Worm (Caenorhabditis elegans) whole organism, late embryonic: ENCODE measurements around the gene cal-5.

Experiments used
- C08G9.2 ChIP-seq: sonication (generic microtip); optimal IDR thresholded peaks from 2 replicates; lab custom pipeline; 2016; ENCODE audit warnings: mild to moderate bottlenecking, missing genetic modification characterization, moderate library complexity, missing compliant biosample characterization
- C38D4.7 ChIP-seq: fragments of 200-800 bp; sonication (Bioruptor generic); optimal IDR thresholded peaks from 2 replicates; lab custom pipeline; 2018; ENCODE audit warnings: mild to moderate bottlenecking, missing genetic modification characterization, moderate library complexity, missing compliant biosample characterization
- F13H6.1 ChIP-seq: sonication (generic microtip); optimal IDR thresholded peaks from 2 replicates; lab custom pipeline; 2016; ENCODE audit warnings: missing genetic modification characterization, missing compliant biosample characterization
- K02D7.2 ChIP-seq: sonication (generic microtip); optimal IDR thresholded peaks from 2 replicates; lab custom pipeline; 2017; ENCODE audit warnings: mild to moderate bottlenecking, missing genetic modification characterization, missing compliant biosample characterization
- K09A11.1 ChIP-seq: sonication (generic microtip); optimal IDR thresholded peaks from 2 replicates; lab custom pipeline; 2017; ENCODE audit warnings: antibody characterized with exemption, mild to moderate bottlenecking, missing genetic modification characterization, missing compliant biosample characterization; ENCODE audit not compliant: insufficient read depth
- Y22D7AL.16 ChIP-seq: sonication (generic microtip); optimal IDR thresholded peaks from 2 replicates; lab custom pipeline; 2016; ENCODE audit warnings: missing genetic modification characterization, missing compliant biosample characterization
- ahr-1 ChIP-seq: sonication (generic microtip); optimal IDR thresholded peaks from 2 replicates; lab custom pipeline; 2016; ENCODE audit warnings: missing genetic modification characterization, missing compliant biosample characterization
- ceh-14 ChIP-seq: sonication (generic microtip); optimal IDR thresholded peaks from 2 replicates; lab custom pipeline; 2016; ENCODE audit warnings: missing genotype, missing genetic modification characterization, missing compliant biosample characterization
- ceh-19 ChIP-seq: fragments of 200-800 bp; sonication (Bioruptor generic); optimal IDR thresholded peaks from 2 replicates; lab custom pipeline; 2018; ENCODE audit warnings: mild to moderate bottlenecking, missing genetic modification characterization, missing compliant biosample characterization
- ceh-24 ChIP-seq: sonication (generic microtip); optimal IDR thresholded peaks from 2 replicates; lab custom pipeline; 2016; ENCODE audit warnings: mild to moderate bottlenecking, missing genetic modification characterization, missing compliant biosample characterization
- ceh-30 ChIP-seq: fragments of 150-350 bp; optimal IDR thresholded peaks from 2 replicates; lab custom pipeline; 2014; ENCODE audit warnings: missing biosample characterization, missing genetic modification characterization
- ceh-31 ChIP-seq: sonication (generic microtip); optimal IDR thresholded peaks from 2 replicates; lab custom pipeline; 2016; ENCODE audit warnings: missing genetic modification characterization, missing compliant biosample characterization
- ceh-45 ChIP-seq: fragments of 200-800 bp; sonication (Bioruptor generic); IDR thresholded peaks from 2 replicates; pipeline ENCODE4 v1.3.6; 2022; ENCODE audit warnings: missing genetic modification reagents, missing genetic modification characterization, missing compliant biosample characterization
- ceh-9 ChIP-seq: sonication (generic microtip); optimal IDR thresholded peaks from 2 replicates; lab custom pipeline; 2016; ENCODE audit warnings: mild to moderate bottlenecking, missing genetic modification characterization, inconsistent platforms, missing compliant biosample characterization
- che-1 ChIP-seq: sonication (generic microtip); optimal IDR thresholded peaks from 2 replicates; lab custom pipeline; 2016; ENCODE audit warnings: mild to moderate bottlenecking, missing genetic modification characterization, missing compliant biosample characterization
- elt-2 ChIP-seq: sonication (generic microtip); optimal IDR thresholded peaks from 2 replicates; lab custom pipeline; 2016; ENCODE audit warnings: missing genetic modification reagents, missing genetic modification characterization, missing compliant biosample characterization
- elt-4 ChIP-seq: sonication (generic microtip); optimal IDR thresholded peaks from 2 replicates; lab custom pipeline; 2016; ENCODE audit warnings: missing genetic modification characterization, missing compliant biosample characterization
- ets-4 ChIP-seq: sonication (generic microtip); optimal IDR thresholded peaks from 2 replicates; lab custom pipeline; 2016; ENCODE audit warnings: missing genetic modification characterization, missing compliant biosample characterization
- eyg-1 ChIP-seq: sonication (generic microtip); optimal IDR thresholded peaks from 2 replicates; lab custom pipeline; 2016; ENCODE audit warnings: missing genotype, missing genetic modification characterization, missing compliant biosample characterization
- fax-1 ChIP-seq: sonication (generic microtip); optimal IDR thresholded peaks from 2 replicates; lab custom pipeline; 2016; ENCODE audit warnings: missing genotype, missing genetic modification characterization, missing compliant biosample characterization
- fkh-10 ChIP-seq: fragments of 150-350 bp; optimal IDR thresholded peaks from 2 replicates; lab custom pipeline; 2014; ENCODE audit warnings: missing biosample characterization, missing genetic modification reagents, missing genetic modification characterization
- hlh-13 ChIP-seq: fragments of 200-800 bp; sonication (Bioruptor generic); optimal IDR thresholded peaks from 2 replicates; lab custom pipeline; 2018; ENCODE audit warnings: mild to moderate bottlenecking, missing genetic modification characterization, missing compliant biosample characterization
- hlh-15 ChIP-seq: sonication (generic microtip); optimal IDR thresholded peaks from 2 replicates; lab custom pipeline; 2016; ENCODE audit warnings: missing genetic modification characterization, missing compliant biosample characterization
- hlh-30 ChIP-seq: sonication (generic microtip); optimal IDR thresholded peaks from 2 replicates; lab custom pipeline; 2017; ENCODE audit warnings: antibody characterized with exemption, missing genetic modification characterization, missing compliant biosample characterization; ENCODE audit not compliant: insufficient read depth
- hlh-6 ChIP-seq: sonication (generic microtip); optimal IDR thresholded peaks from 2 replicates; lab custom pipeline; 2016; ENCODE audit warnings: missing genotype, missing genetic modification characterization, missing compliant biosample characterization
- hlh-8 ChIP-seq: sonication (generic microtip); optimal IDR thresholded peaks from 2 replicates; lab custom pipeline; 2016; ENCODE audit warnings: missing genotype, missing genetic modification characterization, missing compliant biosample characterization
- lim-6 ChIP-seq: sonication (generic microtip); optimal IDR thresholded peaks from 2 replicates; lab custom pipeline; 2016; ENCODE audit warnings: missing genetic modification characterization, missing compliant biosample characterization
- lin-11 ChIP-seq: fragments of 200-800 bp; sonication (Bioruptor generic); optimal IDR thresholded peaks from 2 replicates; lab custom pipeline; 2018; ENCODE audit warnings: mild to moderate bottlenecking, missing genetic modification characterization, missing compliant biosample characterization
- madf-2 ChIP-seq: sonication (generic microtip); optimal IDR thresholded peaks from 2 replicates; lab custom pipeline; 2017; ENCODE audit warnings: missing genetic modification characterization, missing compliant biosample characterization
- nfya-1 ChIP-seq: sonication (generic microtip); optimal IDR thresholded peaks from 2 replicates; lab custom pipeline; 2017; ENCODE audit warnings: missing genetic modification characterization, mild to moderate bottlenecking, missing compliant biosample characterization, antibody characterized with exemption, moderate library complexity
- nhr-11 ChIP-seq: fragments of 150-350 bp; optimal IDR thresholded peaks from 2 replicates; lab custom pipeline; 2014; ENCODE audit warnings: missing biosample characterization, missing genetic modification characterization
- npax-4 ChIP-seq: sonication (generic microtip); optimal IDR thresholded peaks from 2 replicates; lab custom pipeline; 2016; ENCODE audit warnings: missing genetic modification characterization, missing compliant biosample characterization
- odd-2 ChIP-seq: sonication (generic microtip); optimal IDR thresholded peaks from 2 replicates; lab custom pipeline; 2017; ENCODE audit warnings: antibody characterized with exemption, mild to moderate bottlenecking, missing genetic modification characterization, missing compliant biosample characterization
- pag-3 ChIP-seq: sonication (generic microtip); optimal IDR thresholded peaks from 2 replicates; lab custom pipeline; 2016; ENCODE audit warnings: missing compliant biosample characterization, missing genetic modification characterization, borderline replicate concordance
- pat-9 ChIP-seq: fragments of 200-800 bp; sonication (Bioruptor generic); optimal IDR thresholded peaks from 2 replicates; lab custom pipeline; 2018; ENCODE audit warnings: mild to moderate bottlenecking, missing genetic modification characterization, moderate library complexity, missing compliant biosample characterization
- pax-1 ChIP-seq: fragments of 150-350 bp; optimal IDR thresholded peaks from 2 replicates; lab custom pipeline; 2014; ENCODE audit warnings: missing biosample characterization, missing genetic modification characterization
- pha-2 ChIP-seq: sonication (generic microtip); optimal IDR thresholded peaks from 2 replicates; lab custom pipeline; 2017; ENCODE audit warnings: mild to moderate bottlenecking, missing genetic modification characterization, missing compliant biosample characterization
- pha-4 ChIP-seq: fragments of 150-350 bp; optimal IDR thresholded peaks from 2 replicates; lab custom pipeline; 2018; ENCODE audit warnings: missing biosample characterization, missing genetic modification reagents, missing genetic modification characterization
- pqm-1 ChIP-seq: sonication (generic microtip); optimal IDR thresholded peaks from 2 replicates; lab custom pipeline; 2016; ENCODE audit warnings: missing genetic modification characterization, missing compliant biosample characterization
- pros-1 ChIP-seq: fragments of 150-350 bp; optimal IDR thresholded peaks from 2 replicates; lab custom pipeline; 2014; ENCODE audit warnings: missing biosample characterization, missing genetic modification reagents, missing genetic modification characterization
- ref-2 ChIP-seq: sonication (generic microtip); optimal IDR thresholded peaks from 2 replicates; lab custom pipeline; 2016; ENCODE audit warnings: missing genetic modification characterization, missing compliant biosample characterization
- rnt-1 ChIP-seq: sonication (generic microtip); optimal IDR thresholded peaks from 2 replicates; lab custom pipeline; 2016; ENCODE audit warnings: missing genetic modification characterization, missing compliant biosample characterization
- sdc-2 ChIP-seq: sonication (generic microtip); optimal IDR thresholded peaks from 2 replicates; lab custom pipeline; 2016; ENCODE audit warnings: missing genotype, missing genetic modification characterization, missing compliant biosample characterization
- sox-2 ChIP-seq: fragments of 200-800 bp; sonication (Bioruptor generic); IDR thresholded peaks from 2 replicates; pipeline ENCODE4 v1.3.6; 2022; ENCODE audit warnings: missing genetic modification reagents, missing genetic modification characterization, missing compliant biosample characterization
- sox-4 ChIP-seq: sonication (generic microtip); optimal IDR thresholded peaks from 2 replicates; lab custom pipeline; 2017; ENCODE audit warnings: mild to moderate bottlenecking, missing genetic modification characterization, inconsistent platforms, missing compliant biosample characterization
- tbx-2 ChIP-seq: sonication (generic microtip); optimal IDR thresholded peaks from 2 replicates; lab custom pipeline; 2016; ENCODE audit warnings: missing genetic modification characterization, missing compliant biosample characterization
- ttx-3 ChIP-seq: sonication (generic microtip); optimal IDR thresholded peaks from 2 replicates; lab custom pipeline; 2016; ENCODE audit warnings: missing genetic modification reagents, missing genetic modification characterization, missing compliant biosample characterization
- unc-3 ChIP-seq, 2 experiments: fragments of 200-800 bp in 1 of 2; sonication (Bioruptor generic) in 1 of 2; sonication (generic microtip) in 1 of 2; conservative IDR thresholded peaks in 1 of 2; optimal IDR thresholded peaks in 1 of 2; 2 replicates each; pipeline versions ENCODE4 v1.3.6 to Lab custom; 2016 to 2022; ENCODE audit warnings: missing compliant biosample characterization in 2 of 2, missing genetic modification characterization in 2 of 2, missing genetic modification reagents in 1 of 2
- unc-42 ChIP-seq: sonication (generic microtip); optimal IDR thresholded peaks from 2 replicates; lab custom pipeline; 2016; ENCODE audit warnings: missing genotype, missing genetic modification characterization, missing compliant biosample characterization
- unc-55 ChIP-seq: sonication (generic microtip); optimal IDR thresholded peaks from 2 replicates; lab custom pipeline; 2017; ENCODE audit warnings: missing biosample characterization, missing genetic modification reagents, missing genetic modification characterization
- unc-86 ChIP-seq: sonication (generic microtip); optimal IDR thresholded peaks from 2 replicates; lab custom pipeline; 2016; ENCODE audit warnings: missing genetic modification characterization, missing compliant biosample characterization
- ztf-16 ChIP-seq: sonication (generic microtip); optimal IDR thresholded peaks from 2 replicates; lab custom pipeline; 2017; ENCODE audit warnings: missing genetic modification characterization, missing compliant biosample characterization

The cal-5 gene

DNA sequence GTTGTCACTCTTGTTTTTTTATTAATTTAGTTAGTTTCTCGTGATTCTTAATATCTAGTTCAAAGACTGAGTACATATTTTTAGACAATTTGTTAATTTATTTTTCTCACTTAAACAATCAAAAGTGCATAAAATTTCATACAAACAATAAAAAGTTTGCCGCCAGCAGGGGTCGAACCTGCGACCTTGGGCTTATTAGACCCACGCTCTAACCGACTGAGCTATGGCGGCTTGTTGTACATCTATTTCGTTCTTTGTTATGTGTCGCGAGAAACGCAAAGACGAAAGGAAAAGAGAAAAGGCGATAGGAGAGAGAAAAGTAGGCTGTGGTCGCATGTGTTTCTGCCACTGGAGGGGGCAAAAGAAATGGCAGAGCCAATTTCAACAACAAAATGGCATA lies 7.7 kb upstream of the cal-5 start:
- TF ChIP-seq ets-4 (tag; lab: Kevin White, UChicago) (peak; percentile 57), ceh-9 (peak; percentile 83), unc-86 (peak; percentile 94), odd-2 (peak; percentile 71), hlh-6 (peak; percentile 95), eyg-1 (peak; percentile 88), ref-2 (tag; lab: Kevin White, UChicago) (peak; percentile 94), sdc-2 (tag; lab: Kevin White, UChicago) (peak; percentile 91), hlh-30 (tag; lab: Kevin White, UChicago) (peak; percentile 68), F13H6.1 (peak; percentile 96), che-1 (peak; percentile 92), pax-1 (tag; lab: Kevin White, UChicago) (peak; percentile 5), hlh-15 (tag; lab: Kevin White, UChicago) (peak; percentile 88), nfya-1 (tag; lab: Kevin White, UChicago) (peak; percentile 85), fax-1 (tag; lab: Kevin White, UChicago) (peak; percentile 92), pag-3 (peak; percentile 90), ztf-16 (tag; lab: Kevin White, UChicago) (peak; percentile 89), pha-4 (tag; lab: Kevin White, UChicago) (no peak), rnt-1 (tag; lab: Kevin White, UChicago) (peak; percentile 93), fkh-10 (GFP tag; lab: Kevin White, UChicago) (peak; percentile 13), unc-42 (tag; lab: Kevin White, UChicago) (peak; percentile 92), pros-1 (tag; lab: Kevin White, UChicago) (peak; percentile 70), K09A11.1 (peak; percentile 89), unc-55 (GFP tag; lab: Kevin White, UChicago) (peak; percentile 23), sox-2 (GFP tag; lab: Robert Waterston, UW) (peak; percentile 93), elt-2 (tag; lab: Kevin White, UChicago) (peak; percentile 97), sox-4 (tag; lab: Kevin White, UChicago) (peak; percentile 96), madf-2 (tag; lab: Kevin White, UChicago) (peak; percentile 92), ceh-30 (tag; lab: Kevin White, UChicago) (peak; percentile 94), ttx-3 (tag; lab: Kevin White, UChicago) (peak; percentile 96), pat-9 (peak; percentile 94), nhr-11 (tag; lab: Kevin White, UChicago) (no peak), hlh-8 (tag; lab: Kevin White, UChicago) (peak; percentile 84), elt-4 (tag; lab: Kevin White, UChicago) (peak; percentile 74), ceh-24 (tag; lab: Kevin White, UChicago) (peak; percentile 87), unc-3 (GFP tag; conservative IDR thresholded peaks at IDR 0.05; lab: Robert Waterston, UW) (peak; percentile 94), unc-3 (tag; optimal IDR thresholded peaks at IDR 0.05; lab: Kevin White, UChicago) (peak; percentile 90), tbx-2 (tag; lab: Kevin White, UChicago) (peak; percentile 96), lim-6 (tag; lab: Kevin White, UChicago) (peak; percentile 91), npax-4 (tag; lab: Kevin White, UChicago) (peak; percentile 88), Y22D7AL.16 (peak; percentile 95), C08G9.2 (tag; lab: Kevin White, UChicago) (peak; percentile 88), pqm-1 (tag; lab: Kevin White, UChicago) (peak; percentile 76), ceh-45 (peak; percentile 84), ceh-31 (peak; percentile 91), lin-11 (tag; lab: Kevin White, UChicago) (peak; percentile 92), pha-2 (peak; percentile 95), ceh-14 (tag; lab: Kevin White, UChicago) (peak; percentile 97), ceh-19 (GFP tag; lab: Kevin White, UChicago) (peak; percentile 97), C38D4.7 (GFP tag; lab: Kevin White, UChicago) (peak; percentile 91), K02D7.2 (tag; lab: Kevin White, UChicago) (peak; percentile 95), ahr-1 (peak; percentile 73), hlh-13 (GFP tag; lab: Kevin White, UChicago) (peak; percentile 92)
